Fruit fly (Drosophila melanogaster) whole organism: ENCODE results near the gene CG6254.

Source experiments
- CG8478 ChIP-seq: fragments of >200 bp; optimal IDR thresholded peaks from 2 replicates; lab custom pipeline; 2018; ENCODE audit warnings: inconsistent platforms
- usp ChIP-seq: fragments of >200 bp; optimal IDR thresholded peaks from 2 replicates; lab custom pipeline; 2017; ENCODE audit warnings: missing biosample characterization, missing genetic modification characterization, mixed read lengths

- TF ChIP-seq usp (GFP tag; lab: Kevin White, UChicago): no peak
- no peak for TF ChIP-seq CG8478 (lab: Kevin White, UChicago)
These were observed 14.0 kb downstream of the CG6254 start for dm6 chr3R:10147176-10147575.
